Fruit fly (Drosophila melanogaster) whole organism, embryonic: ENCODE measurements around the gene HisCl1.

Experiments used
- CG11093 ChIP-seq: fragments of 200-800 bp; sonication (Bioruptor generic); IDR thresholded peaks from 3 replicates; pipeline ENCODE4 v1.3.6; 2022; ENCODE audit warnings: missing biosample characterization, missing genetic modification characterization
- CG17802 ChIP-seq: fragments of 200-800 bp; sonication (Bioruptor generic); optimal IDR thresholded peaks from 2 replicates; lab custom pipeline; 2018; ENCODE audit warnings: missing biosample characterization, mild to moderate bottlenecking, missing genetic modification characterization, moderate library complexity
- CG3838 ChIP-seq: fragments of 200-800 bp; sonication (Bioruptor generic); optimal IDR thresholded peaks from 3 replicates; lab custom pipeline; 2016; ENCODE audit warnings: missing biosample characterization, missing genetic modification characterization
- Lpt ChIP-seq: fragments of >200 bp; optimal IDR thresholded peaks from 2 replicates; lab custom pipeline; 2018; ENCODE audit warnings: missing biosample characterization, missing genetic modification characterization
- NC2β ChIP-seq: fragments of 200-800 bp; sonication (Bioruptor generic); optimal IDR thresholded peaks from 2 replicates; lab custom pipeline; 2016; ENCODE audit warnings: missing biosample characterization, missing genetic modification characterization
- br ChIP-seq: fragments of >200 bp; optimal IDR thresholded peaks from 2 replicates; lab custom pipeline; 2017
- odd ChIP-seq: fragments of 200-800 bp; sonication (Bioruptor generic); optimal IDR thresholded peaks from 2 replicates; lab custom pipeline; 2017; ENCODE audit warnings: missing biosample characterization, mild to moderate bottlenecking, missing genetic modification characterization
- pum ChIP-seq: fragments of 200-800 bp; sonication (Bioruptor generic); optimal IDR thresholded peaks from 2 replicates; lab custom pipeline; 2016; ENCODE audit warnings: missing biosample characterization, missing genetic modification characterization
- usp ChIP-seq: fragments of >200 bp; optimal IDR thresholded peaks from 2 replicates; lab custom pipeline; 2017; ENCODE audit warnings: missing biosample characterization, missing genetic modification characterization

DNA sequence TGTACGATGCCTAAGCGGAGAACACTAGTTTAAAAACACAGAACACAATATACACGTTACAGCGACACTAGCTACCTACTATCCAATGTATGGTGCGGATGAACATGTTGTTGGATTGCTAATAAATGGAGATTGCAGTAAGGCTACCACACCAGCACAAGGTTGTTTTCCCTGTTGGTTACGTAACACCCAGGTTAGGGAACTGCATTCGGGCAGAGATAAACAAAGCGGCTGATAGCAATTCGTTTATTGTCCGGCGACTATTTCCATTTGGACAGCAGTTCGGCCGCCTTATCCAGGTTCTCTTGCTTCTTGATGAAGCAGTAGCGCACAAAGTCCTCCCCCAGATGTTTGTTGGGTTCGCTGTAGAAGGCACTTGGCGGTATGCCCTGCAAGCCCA is 33.2 kb downstream of the HisCl1 start:
- TF ChIP-seq CG3838 (GFP tag; lab: Kevin White, UChicago) = no peak
- TF ChIP-seq CG11093 = no peak
- no peak for TF ChIP-seq pum (GFP tag; lab: Kevin White, UChicago)
- no peak for TF ChIP-seq usp
- no peak for TF ChIP-seq odd (GFP tag; lab: Kevin White, UChicago)
- no peak for TF ChIP-seq br (lab: Kevin White, UChicago)
- no peak for TF ChIP-seq CG17802 (tag; lab: Kevin White, UChicago)
- no peak for TF ChIP-seq NC2β (GFP tag; lab: Kevin White, UChicago)
- no peak for TF ChIP-seq Lpt (GFP tag; lab: Kevin White, UChicago)
